Worm (Caenorhabditis elegans) whole organism, L1 larva: Measurements from ENCODE around the gene EGAP5.1.

ENCODE experiments used
- C04F5.9 ChIP-seq: sonication (generic microtip); optimal IDR thresholded peaks from 2 replicates; lab custom pipeline; 2016; ENCODE audit warnings: missing genetic modification characterization, missing compliant biosample characterization
- Y116A8C.19 ChIP-seq: sonication (generic microtip); optimal IDR thresholded peaks from 2 replicates; lab custom pipeline; 2016; ENCODE audit warnings: missing compliant biosample characterization, missing genetic modification characterization, borderline replicate concordance
- aha-1 ChIP-seq: fragments of 150-350 bp; optimal IDR thresholded peaks from 2 replicates; lab custom pipeline; 2014; ENCODE audit warnings: missing biosample characterization, missing genetic modification characterization
- alr-1 ChIP-seq: fragments of 200-800 bp; sonication (Bioruptor generic); optimal IDR thresholded peaks from 2 replicates; lab custom pipeline; 2018; ENCODE audit warnings: borderline replicate concordance, mild to moderate bottlenecking, missing genetic modification characterization, missing compliant biosample characterization
- aly-2 ChIP-seq: fragments of 150-350 bp; optimal IDR thresholded peaks from 2 replicates; lab custom pipeline; 2014; ENCODE audit warnings: missing biosample characterization, missing genetic modification characterization
- ama-1 ChIP-seq: fragments of 150-350 bp; optimal IDR thresholded peaks from 2 replicates; lab custom pipeline; 2014
- ceh-63 ChIP-seq: fragments of 200-800 bp; sonication (Bioruptor generic); optimal IDR thresholded peaks from 2 replicates; lab custom pipeline; 2018; ENCODE audit warnings: mild to moderate bottlenecking, missing genetic modification characterization, missing compliant biosample characterization
- ceh-8 ChIP-seq: fragments of 200-800 bp; sonication (Bioruptor generic); optimal IDR thresholded peaks from 2 replicates; lab custom pipeline; 2018; ENCODE audit warnings: mild to moderate bottlenecking, missing genetic modification characterization, moderate library complexity, missing compliant biosample characterization
- ceh-90 ChIP-seq: sonication (generic microtip); optimal IDR thresholded peaks from 2 replicates; lab custom pipeline; 2016; ENCODE audit warnings: missing genetic modification characterization, missing compliant biosample characterization
- elt-2 ChIP-seq: sonication (generic microtip); optimal IDR thresholded peaks from 2 replicates; lab custom pipeline; 2016; ENCODE audit warnings: missing genetic modification characterization, mild to moderate bottlenecking, inconsistent platforms, missing compliant biosample characterization, missing genetic modification reagents
- elt-3 ChIP-seq, 6 experiments: fragments of 150-350 bp in 1 of 6; sonication (generic microtip); optimal IDR thresholded peaks; 2 replicates each; lab custom pipeline; 2017 to 2018; ENCODE audit warnings: missing biosample characterization in 6 of 6, missing genetic modification characterization in 6 of 6, inconsistent platforms in 1 of 6
- fkh-8 ChIP-seq: sonication (generic microtip); optimal IDR thresholded peaks from 2 replicates; lab custom pipeline; 2016; ENCODE audit warnings: mild to moderate bottlenecking, missing genetic modification characterization, missing compliant biosample characterization
- fos-1 ChIP-seq: fragments of 150-350 bp; optimal IDR thresholded peaks from 2 replicates; lab custom pipeline; 2014; ENCODE audit warnings: missing biosample characterization, missing genetic modification characterization
- grh-1 ChIP-seq: fragments of 200-800 bp; sonication (Bioruptor generic); IDR thresholded peaks from 2 replicates; pipeline ENCODE4 v1.3.6; 2022; ENCODE audit warnings: missing genetic modification reagents, missing genetic modification characterization, missing compliant biosample characterization
- hlh-4 ChIP-seq: sonication (generic microtip); optimal IDR thresholded peaks from 2 replicates; lab custom pipeline; 2016; ENCODE audit warnings: mild to moderate bottlenecking, missing genetic modification characterization, missing compliant biosample characterization
- isw-1 ChIP-seq: fragments of 200-800 bp; sonication (Bioruptor generic); IDR thresholded peaks from 2 replicates; pipeline ENCODE4 v1.3.6; 2022; ENCODE audit warnings: missing genetic modification characterization, missing compliant biosample characterization
- jun-1 ChIP-seq: fragments of 150-350 bp; optimal IDR thresholded peaks from 2 replicates; lab custom pipeline; 2014; ENCODE audit warnings: missing biosample characterization, missing genetic modification reagents, missing genetic modification characterization
- lin-15B ChIP-seq: fragments of 150-350 bp; sonication (generic microtip); optimal IDR thresholded peaks from 3 replicates; lab custom pipeline; 2014; ENCODE audit warnings: missing biosample characterization, missing genetic modification characterization
- lin-35 ChIP-seq, 2 experiments: fragments of 150-350 bp; optimal IDR thresholded peaks; 2 replicates each; lab custom pipeline; 2014; ENCODE audit warnings: missing biosample characterization in 2 of 2, missing genetic modification characterization in 2 of 2, missing genetic modification reagents in 2 of 2
- lin-39 ChIP-seq: fragments of 150-350 bp; optimal IDR thresholded peaks from 2 replicates; lab custom pipeline; 2014; ENCODE audit warnings: missing biosample characterization, missing genetic modification reagents, missing genetic modification characterization
- mab-9 ChIP-seq: fragments of 200-800 bp; sonication (Bioruptor generic); IDR thresholded peaks from 2 replicates; pipeline ENCODE4 v1.3.6; 2022; ENCODE audit warnings: missing genetic modification reagents, missing genetic modification characterization, missing compliant biosample characterization
- mdl-1 ChIP-seq, 2 experiments: fragments of 150-350 bp; optimal IDR thresholded peaks; 2 replicates each; lab custom pipeline; 2014 to 2017; ENCODE audit warnings: missing biosample characterization in 2 of 2, missing genetic modification characterization in 2 of 2, inconsistent platforms in 1 of 2
- mep-1 ChIP-seq: fragments of 150-350 bp; optimal IDR thresholded peaks from 2 replicates; lab custom pipeline; 2014; ENCODE audit warnings: missing biosample characterization, missing genetic modification characterization
- nhr-11 ChIP-seq: fragments of 150-350 bp; optimal IDR thresholded peaks from 2 replicates; lab custom pipeline; 2014; ENCODE audit warnings: missing biosample characterization, missing genetic modification characterization
- nhr-12 ChIP-seq: sonication (generic microtip); optimal IDR thresholded peaks from 2 replicates; lab custom pipeline; 2017; ENCODE audit warnings: missing biosample characterization, missing genetic modification characterization
- nhr-19 ChIP-seq: fragments of 200-800 bp; sonication (Bioruptor generic); conservative IDR thresholded peaks from 2 replicates; pipeline ENCODE4 v1.3.6; 2022; ENCODE audit warnings: missing genetic modification characterization, missing compliant biosample characterization
- nhr-20 ChIP-seq: sonication (generic microtip); optimal IDR thresholded peaks from 2 replicates; lab custom pipeline; 2016; ENCODE audit warnings: mild to moderate bottlenecking, missing genetic modification characterization, missing compliant biosample characterization
- nhr-47 ChIP-seq: sonication (generic microtip); optimal IDR thresholded peaks from 2 replicates; lab custom pipeline; 2016; ENCODE audit warnings: mild to moderate bottlenecking, missing genetic modification characterization, moderate library complexity, missing compliant biosample characterization
- nhr-71 ChIP-seq: sonication (generic microtip); optimal IDR thresholded peaks from 2 replicates; lab custom pipeline; 2016; ENCODE audit warnings: mild to moderate bottlenecking, missing genetic modification characterization, moderate library complexity, missing compliant biosample characterization
- nhr-77 ChIP-seq: fragments of 150-350 bp; optimal IDR thresholded peaks from 2 replicates; lab custom pipeline; 2014; ENCODE audit warnings: missing biosample characterization, missing genetic modification characterization
- pag-3 ChIP-seq: sonication (generic microtip); optimal IDR thresholded peaks from 2 replicates; lab custom pipeline; 2017; ENCODE audit warnings: missing genetic modification characterization, mild to moderate bottlenecking, missing compliant biosample characterization, antibody characterized with exemption, borderline replicate concordance; ENCODE audit not compliant: insufficient read depth
- rnt-1 ChIP-seq: sonication (generic microtip); optimal IDR thresholded peaks from 2 replicates; lab custom pipeline; 2016; ENCODE audit warnings: mild to moderate bottlenecking, missing genetic modification characterization, moderate library complexity, missing compliant biosample characterization
- snpc-4 ChIP-seq: fragments of 150-350 bp; optimal IDR thresholded peaks from 2 replicates; lab custom pipeline; 2014; ENCODE audit warnings: missing biosample characterization, missing genetic modification characterization
- swsn-7 ChIP-seq: sonication (generic microtip); optimal IDR thresholded peaks from 2 replicates; lab custom pipeline; 2016; ENCODE audit warnings: missing genetic modification characterization, missing compliant biosample characterization
- tbx-2 ChIP-seq: sonication (generic microtip); optimal IDR thresholded peaks from 2 replicates; lab custom pipeline; 2016; ENCODE audit warnings: missing genetic modification characterization, missing compliant biosample characterization
- unc-62 ChIP-seq: fragments of 150-350 bp; optimal IDR thresholded peaks from 2 replicates; lab custom pipeline; 2014; ENCODE audit warnings: missing biosample characterization, missing genetic modification reagents, missing genetic modification characterization
- unc-86 ChIP-seq: sonication (generic microtip); optimal IDR thresholded peaks from 2 replicates; lab custom pipeline; 2016; ENCODE audit warnings: missing genetic modification characterization, missing compliant biosample characterization
- vab-15 ChIP-seq: sonication (generic microtip); optimal IDR thresholded peaks from 2 replicates; lab custom pipeline; 2017; ENCODE audit warnings: missing genotype, mild to moderate bottlenecking, missing genetic modification characterization, missing compliant biosample characterization
- xbp-1 ChIP-seq: sonication (generic microtip); optimal IDR thresholded peaks from 2 replicates; lab custom pipeline; 2016; ENCODE audit warnings: missing genetic modification characterization, missing compliant biosample characterization
- zip-4 ChIP-seq: fragments of 200-800 bp; sonication (Bioruptor generic); optimal IDR thresholded peaks from 2 replicates; lab custom pipeline; 2018; ENCODE audit warnings: mild to moderate bottlenecking, missing genetic modification characterization, moderate library complexity, missing compliant biosample characterization
- ztf-11 ChIP-seq, 2 experiments: sonication (generic microtip); optimal IDR thresholded peaks; 2 replicates each; lab custom pipeline; 2016 to 2017; ENCODE audit warnings: missing genetic modification characterization in 2 of 2, missing biosample characterization in 1 of 2, missing compliant biosample characterization in 1 of 2
- ztf-4 ChIP-seq: fragments of 150-350 bp; optimal IDR thresholded peaks from 2 replicates; lab custom pipeline; 2014; ENCODE audit warnings: missing biosample characterization, missing genetic modification characterization

EGAP5.1 gene

DNA sequence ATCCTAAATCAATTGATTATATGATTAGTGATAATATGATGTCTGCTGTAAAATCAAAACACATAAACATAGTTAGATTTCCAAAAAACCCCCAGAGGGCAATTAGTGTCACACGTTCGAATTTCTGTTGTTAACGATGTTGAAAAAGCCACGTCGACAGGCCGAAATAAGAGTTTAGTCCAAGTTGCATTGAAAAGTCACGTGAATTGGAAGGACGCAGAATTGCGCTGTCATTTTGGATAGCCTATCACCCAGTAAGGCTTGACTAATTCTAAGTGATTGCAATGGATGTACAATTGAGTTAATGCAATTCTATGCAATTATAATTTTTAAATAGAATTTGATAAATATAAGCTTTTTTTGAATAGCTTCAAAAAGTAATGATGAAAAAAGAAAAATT is 27.3 kb upstream of the EGAP5.1 start (continued):
- no peak for TF ChIP-seq rnt-1 (tag; lab: Kevin White, UChicago)
- peak; percentile 39 for TF ChIP-seq nhr-71 (tag; lab: Kevin White, UChicago)
- TF ChIP-seq pag-3 (tag; lab: Kevin White, UChicago): no peak
- TF ChIP-seq C04F5.9 (tag; lab: Kevin White, UChicago): no peak
- TF ChIP-seq unc-86 (tag; lab: Kevin White, UChicago): no peak
- no peak for TF ChIP-seq mab-9 (GFP tag; lab: Robert Waterston, UW)
- TF ChIP-seq ztf-11 (tag; optimal IDR thresholded peaks at IDR 0.05; lab: Kevin White, UChicago): no peak
- no peak for TF ChIP-seq fos-1 (tag; lab: Kevin White, UChicago)
- TF ChIP-seq xbp-1 (tag; lab: Kevin White, UChicago): no peak
- TF ChIP-seq nhr-77 (tag; lab: Kevin White, UChicago): no peak
- no peak for TF ChIP-seq ceh-90 (tag; lab: Kevin White, UChicago)
- TF ChIP-seq hlh-4: no peak
- TF ChIP-seq ztf-4 (tag; lab: Kevin White, UChicago): no peak
- peak in 1 of 2 experiments; percentile 15 for TF ChIP-seq mdl-1 (tag; optimal IDR thresholded peaks at IDR 0.05; lab: Kevin White, UChicago)
- TF ChIP-seq aly-2 (tag; lab: Kevin White, UChicago): no peak
- no peak for TF ChIP-seq fkh-8 (tag; lab: Kevin White, UChicago)
- TF ChIP-seq snpc-4: no peak
- TF ChIP-seq lin-39 (tag; lab: Kevin White, UChicago): no peak
- no peak for TF ChIP-seq zip-4 (GFP tag; lab: Kevin White, UChicago)
- TF ChIP-seq nhr-47 (tag; lab: Kevin White, UChicago): no peak
- peak; percentile 19 for TF ChIP-seq nhr-19
- no peak for TF ChIP-seq lin-35 (GFP tag; optimal IDR thresholded peaks at IDR 0.05; lab: Kevin White, UChicago)
- peak; percentile 19 for TF ChIP-seq tbx-2 (tag; lab: Kevin White, UChicago)
- TF ChIP-seq elt-3 (tag; optimal IDR thresholded peaks at IDR 0.05; lab: Kevin White, UChicago): peak in 2 of 6 experiments; percentile 14 to 83
- TF ChIP-seq alr-1 (tag; lab: Kevin White, UChicago): no peak
- TF ChIP-seq grh-1 (GFP tag; lab: Robert Waterston, UW): 0 out of 2 replicates have a peak, but pooled peaks have one; percentile 15
- TF ChIP-seq nhr-12 (tag; lab: Kevin White, UChicago): no peak
- TF ChIP-seq isw-1 (GFP tag; lab: Robert Waterston, UW): no peak
- peak; percentile 80 for TF ChIP-seq nhr-20 (tag; lab: Kevin White, UChicago)
- no peak for TF ChIP-seq Y116A8C.19 (tag; lab: Kevin White, UChicago)
- TF ChIP-seq lin-15B: no peak
- TF ChIP-seq aha-1: no peak
- TF ChIP-seq mep-1: no peak
- TF ChIP-seq ceh-63 (GFP tag; lab: Kevin White, UChicago): no peak
- TF ChIP-seq swsn-7 (tag; lab: Kevin White, UChicago): no peak
- TF ChIP-seq unc-62 (GFP tag; lab: Kevin White, UChicago): no peak
- no peak for TF ChIP-seq jun-1
- TF ChIP-seq ceh-8 (GFP tag; lab: Kevin White, UChicago): no peak
- no peak for TF ChIP-seq elt-2 (tag; lab: Kevin White, UChicago)
- TF ChIP-seq ama-1 (lab: Kevin White, UChicago): no peak
- no peak for TF ChIP-seq vab-15 (tag; lab: Kevin White, UChicago)
- TF ChIP-seq nhr-11 (tag; lab: Kevin White, UChicago): no peak
